Fruit fly (Drosophila melanogaster): ENCODE measurements around the gene Der-2.

- no peak for TF ChIP-seq Dll (optimal IDR thresholded peaks at IDR 0.05)
- TF ChIP-seq usp (GFP tag; optimal IDR thresholded peaks at IDR 0.05), result no peak
- TF ChIP-seq CG8478 (optimal IDR thresholded peaks at IDR 0.05), result no peak
- no peak for TF ChIP-seq psq (optimal IDR thresholded peaks at IDR 0.05)
- no peak for TF ChIP-seq EcR (GFP tag; optimal IDR thresholded peaks at IDR 0.05)
- TF ChIP-seq pan (optimal IDR thresholded peaks at IDR 0.05), result no peak
Observed at dm6 chr3R:16495322-16495721, 11.3 kb upstream of the Der-2 start, which contains the start of gene Cad89D.

All from whole organism.